Comparison of ENCODE assay signal across 2 worm cellular contexts in genomic region chrIII:13716831-13717230, ce11.
TF ChIP-seq lines count a peak whose summit lies in the region.

No protein-coding gene starts in this region.

TF ChIP-seq in whole organism, L1 larva, 84 proteins besides CTCF, POLR2A, EP300 and RAD21:
- no peak for TF ChIP-seq blmp-1 (tag; optimal IDR thresholded peaks at IDR 0.05; lab: Kevin White, UChicago)
- TF ChIP-seq nhr-71 (tag; optimal IDR thresholded peaks at IDR 0.05; lab: Kevin White, UChicago) = peak; percentile 1
- no peak for TF ChIP-seq unc-86 (tag; optimal IDR thresholded peaks at IDR 0.05; lab: Kevin White, UChicago)
- peak; percentile 77 for TF ChIP-seq dsc-1 (tag; optimal IDR thresholded peaks at IDR 0.05; lab: Kevin White, UChicago)
- peak; percentile 49 for TF ChIP-seq egl-13 (tag; optimal IDR thresholded peaks at IDR 0.05; lab: Kevin White, UChicago)
- TF ChIP-seq ztf-4 (tag; optimal IDR thresholded peaks at IDR 0.05; lab: Kevin White, UChicago) = peak; percentile 9
- peak; percentile 13 for TF ChIP-seq nhr-20 (tag; optimal IDR thresholded peaks at IDR 0.05; lab: Kevin White, UChicago)
- TF ChIP-seq zip-4 (GFP tag; optimal IDR thresholded peaks at IDR 0.05; lab: Kevin White, UChicago) = no peak
- peak; percentile 52 for TF ChIP-seq fkh-8 (tag; optimal IDR thresholded peaks at IDR 0.05; lab: Kevin White, UChicago)
- TF ChIP-seq nhr-85 (tag; lab: Kevin White, UChicago) = peak; percentile 48

TF ChIP-seq in whole organism, L2 larva, 48 proteins besides CTCF, POLR2A, EP300 and RAD21:
- no peak for TF ChIP-seq ztf-11 (tag; optimal IDR thresholded peaks at IDR 0.05; lab: Kevin White, UChicago)
- TF ChIP-seq nhr-21 (tag; optimal IDR thresholded peaks at IDR 0.05; lab: Kevin White, UChicago) = peak; percentile 25

Comparison
In these comparisons a context has a peak if more than half of its experiments do, and no peak if none do; other contexts are left out.
1. Of the 22 proteins assayed by ChIP-seq in both whole organism, L1 larva and whole organism, L2 larva: peak only in whole organism, L1 larva: ztf-4; only in whole organism, L2 larva: none; in both: none; in neither: 21.